Worm (Caenorhabditis elegans) whole organism, late embryonic: ENCODE measurements around the gene F09E5.16.

Experiments
- ceh-34 ChIP-seq: sonication (generic microtip); optimal IDR thresholded peaks from 2 replicates; lab custom pipeline; 2016; ENCODE audit warnings: mild to moderate bottlenecking, missing genetic modification characterization, missing compliant biosample characterization
- fkh-10 ChIP-seq: fragments of 150-350 bp; optimal IDR thresholded peaks from 2 replicates; lab custom pipeline; 2014; ENCODE audit warnings: missing biosample characterization, missing genetic modification reagents, missing genetic modification characterization
- hlh-6 ChIP-seq: sonication (generic microtip); optimal IDR thresholded peaks from 2 replicates; lab custom pipeline; 2016; ENCODE audit warnings: missing genotype, missing genetic modification characterization, missing compliant biosample characterization
- npax-4 ChIP-seq: sonication (generic microtip); optimal IDR thresholded peaks from 2 replicates; lab custom pipeline; 2016; ENCODE audit warnings: missing genetic modification characterization, missing compliant biosample characterization
- rnt-1 ChIP-seq: sonication (generic microtip); optimal IDR thresholded peaks from 2 replicates; lab custom pipeline; 2016; ENCODE audit warnings: missing genetic modification characterization, missing compliant biosample characterization

- TF ChIP-seq npax-4 (tag; lab: Kevin White, UChicago) = no peak
- TF ChIP-seq ceh-34 (tag; lab: Kevin White, UChicago) = no peak
- TF ChIP-seq fkh-10 (GFP tag; lab: Kevin White, UChicago) = no peak
- no peak for TF ChIP-seq hlh-6 (tag; lab: Kevin White, UChicago)
- TF ChIP-seq rnt-1 (tag; lab: Kevin White, UChicago) = no peak
Observed at ce11 chrII:5331677-5332303, 33.8 kb downstream of the F09E5.16 start.
